Fruit fly (Drosophila melanogaster): ENCODE data around the gene AMPdeam.
A peak's percentile ranks its signal among the peaks of the same experiment; 100 is the strongest.

The AMPdeam gene

dm6 chrX:13838892-13839291 is 6.8 kb downstream of the AMPdeam start (continued):
- TF ChIP-seq CG8319 (GFP tag; optimal IDR thresholded peaks at IDR 0.05) (peak; percentile 76), Sox102F (GFP tag; optimal IDR thresholded peaks at IDR 0.05) (peak; percentile 85), Blimp-1 (GFP tag; optimal IDR thresholded peaks at IDR 0.05) (peak; percentile 49), cyc (GFP tag; optimal IDR thresholded peaks at IDR 0.05) (peak; percentile 90), Eip78C (GFP tag) (peak; percentile 97), svp (GFP tag) (peak; percentile 92), fd59A (GFP tag; optimal IDR thresholded peaks at IDR 0.05) (peak; percentile 75), CG15336 (GFP tag; IDR thresholded peaks at IDR 0.05) (peak; percentile 96), salr (GFP tag; optimal IDR thresholded peaks at IDR 0.05) (peak; percentile 74 to 80), CG11762 (GFP tag; optimal IDR thresholded peaks at IDR 0.05; ENCODE audit: insufficient read depth) (peak; percentile 88), fd85E (GFP tag; optimal IDR thresholded peaks at IDR 0.05) (peak; percentile 66), OdsH (GFP tag; optimal IDR thresholded peaks at IDR 0.05) (peak; percentile 90)

DNA sequence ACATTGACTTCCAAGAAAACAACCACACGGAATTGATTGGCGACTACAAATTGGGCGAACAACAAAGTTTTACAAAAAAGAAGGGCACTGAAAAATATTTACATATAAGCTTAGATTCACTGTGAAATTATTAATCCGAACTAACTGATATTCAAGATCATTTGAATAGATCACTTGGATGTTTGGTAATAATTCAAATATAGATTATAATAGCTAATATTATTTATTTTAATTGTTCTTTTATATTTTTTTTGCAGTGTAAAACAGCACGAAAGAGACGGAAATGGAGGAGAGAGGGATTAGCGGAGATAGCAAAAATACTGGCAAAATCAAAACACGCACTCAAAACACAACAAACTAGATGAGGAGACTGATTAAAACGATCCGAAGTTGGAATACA is 7.4 kb downstream of the AMPdeam start:
- TF ChIP-seq CG32006 (GFP tag; optimal IDR thresholded peaks at IDR 0.05): peak; percentile 75
- TF ChIP-seq CG34406 (GFP tag; optimal IDR thresholded peaks at IDR 0.05): peak; percentile 25
- TF ChIP-seq Ets96B (tag; optimal IDR thresholded peaks at IDR 0.05): peak; percentile 34
- TF ChIP-seq CG6163 (GFP tag; IDR thresholded peaks at IDR 0.05): peak; percentile 61; the same call in 2 of the 3 replicates
- TF ChIP-seq CG8632 (GFP tag; optimal IDR thresholded peaks at IDR 0.05): peak; percentile 16
- TF ChIP-seq esn (GFP tag; optimal IDR thresholded peaks at IDR 0.05): no peak
- no peak for TF ChIP-seq lz (GFP tag; optimal IDR thresholded peaks at IDR 0.05)
- peak; percentile 81 for TF ChIP-seq eg (GFP tag; IDR thresholded peaks at IDR 0.05)
- peak; percentile 52 for TF ChIP-seq CG6276 (GFP tag; optimal IDR thresholded peaks at IDR 0.05)
- no peak for TF ChIP-seq CG11762 (GFP tag; optimal IDR thresholded peaks at IDR 0.05; ENCODE audit: insufficient read depth)
- TF ChIP-seq CG10631 (GFP tag; optimal IDR thresholded peaks at IDR 0.05): no peak
- TF ChIP-seq Met (GFP tag; optimal IDR thresholded peaks at IDR 0.05): no peak
- no peak for TF ChIP-seq fd59A (GFP tag; optimal IDR thresholded peaks at IDR 0.05)
- no peak for TF ChIP-seq CG11294 (GFP tag; IDR thresholded peaks at IDR 0.05)
- peak; percentile 64; the same call in 1 of the 2 replicates for TF ChIP-seq CG15336 (GFP tag; IDR thresholded peaks at IDR 0.05)
- TF ChIP-seq OdsH (GFP tag; optimal IDR thresholded peaks at IDR 0.05): peak; percentile 26
- TF ChIP-seq ss (GFP tag; optimal IDR thresholded peaks at IDR 0.05): peak in 1 of 2 experiments; percentile 2
- peak; percentile 48 for TF ChIP-seq Eip78C (GFP tag)
- TF ChIP-seq CG4318 (GFP tag; optimal IDR thresholded peaks at IDR 0.05): peak; percentile 46
- TF ChIP-seq CG8119 (GFP tag; IDR thresholded peaks at IDR 0.05): peak; percentile 71
- no peak for TF ChIP-seq Hr38 (GFP tag; optimal IDR thresholded peaks at IDR 0.05)
- peak; percentile 46 for TF ChIP-seq CG3032 (tag; optimal IDR thresholded peaks at IDR 0.05)
- TF ChIP-seq dsx (GFP tag; optimal IDR thresholded peaks at IDR 0.05; ENCODE audit: poor library complexity, severe bottlenecking): peak; percentile 61
- TF ChIP-seq Sox14 (GFP tag; optimal IDR thresholded peaks at IDR 0.05): no peak

DNA sequence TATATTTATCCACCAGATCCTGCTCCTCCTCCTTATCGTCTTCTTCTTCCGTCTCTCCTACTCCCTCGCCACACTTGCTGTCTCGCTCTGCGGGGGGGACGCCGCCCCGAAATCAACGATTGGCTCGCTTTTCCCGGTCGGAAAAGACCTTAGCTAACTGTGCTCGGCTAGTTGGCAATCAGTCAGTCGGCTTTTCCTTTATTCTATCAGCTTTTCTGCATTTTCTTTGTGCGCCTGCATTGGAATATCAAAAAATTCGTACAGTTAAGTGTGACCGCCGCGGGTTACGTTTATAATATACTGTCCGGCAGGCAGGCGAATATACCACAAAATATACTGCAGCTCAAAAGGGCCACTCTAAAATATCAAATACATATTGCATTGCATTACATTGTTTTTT is 15.6 kb downstream of the AMPdeam start, which contains the start of gene jub:
Gene jub (minus strand): TSS at position 289 of the 400 bp plus-strand sequence.
- peak; percentile 57 for TF ChIP-seq Eip78C (GFP tag)
- TF ChIP-seq Sox14 (GFP tag; optimal IDR thresholded peaks at IDR 0.05): peak; percentile 84
- no peak for TF ChIP-seq CG7368 (GFP tag; optimal IDR thresholded peaks at IDR 0.05)
- TF ChIP-seq spab (GFP tag; optimal IDR thresholded peaks at IDR 0.05): no peak
- TF ChIP-seq dsx (GFP tag; optimal IDR thresholded peaks at IDR 0.05; ENCODE audit: poor library complexity, severe bottlenecking): peak; percentile 19
- peak; percentile 13 for TF ChIP-seq esn (GFP tag; optimal IDR thresholded peaks at IDR 0.05)

dm6 chrX:13828870-13829269 is 16.8 kb downstream of the AMPdeam start:
- TF ChIP-seq salr (GFP tag; optimal IDR thresholded peaks at IDR 0.05) (no peak), Sox15 (GFP tag; optimal IDR thresholded peaks at IDR 0.05) (no peak), CG6792 (GFP tag; optimal IDR thresholded peaks at IDR 0.05) (no peak), CG9139 (GFP tag; optimal IDR thresholded peaks at IDR 0.05) (no peak), lz (GFP tag; optimal IDR thresholded peaks at IDR 0.05) (no peak), topi (GFP tag; optimal IDR thresholded peaks at IDR 0.05) (no peak), eg (GFP tag; IDR thresholded peaks at IDR 0.05) (no peak), Blimp-1 (GFP tag; optimal IDR thresholded peaks at IDR 0.05) (no peak), Sox14 (GFP tag; optimal IDR thresholded peaks at IDR 0.05) (no peak), CG32006 (GFP tag; optimal IDR thresholded peaks at IDR 0.05) (no peak), pdm3 (GFP tag; optimal IDR thresholded peaks at IDR 0.05) (no peak), Ets21C (GFP tag; optimal IDR thresholded peaks at IDR 0.05) (no peak), CG34406 (GFP tag; optimal IDR thresholded peaks at IDR 0.05) (no peak), Sox102F (GFP tag; optimal IDR thresholded peaks at IDR 0.05) (no peak), fd85E (GFP tag; optimal IDR thresholded peaks at IDR 0.05) (no peak)
